Fruit fly (Drosophila melanogaster): ENCODE data around the gene CG42564.
A peak's percentile ranks its signal among the peaks of the same experiment; 100 is the strongest.

Gene CG42564

DNA sequence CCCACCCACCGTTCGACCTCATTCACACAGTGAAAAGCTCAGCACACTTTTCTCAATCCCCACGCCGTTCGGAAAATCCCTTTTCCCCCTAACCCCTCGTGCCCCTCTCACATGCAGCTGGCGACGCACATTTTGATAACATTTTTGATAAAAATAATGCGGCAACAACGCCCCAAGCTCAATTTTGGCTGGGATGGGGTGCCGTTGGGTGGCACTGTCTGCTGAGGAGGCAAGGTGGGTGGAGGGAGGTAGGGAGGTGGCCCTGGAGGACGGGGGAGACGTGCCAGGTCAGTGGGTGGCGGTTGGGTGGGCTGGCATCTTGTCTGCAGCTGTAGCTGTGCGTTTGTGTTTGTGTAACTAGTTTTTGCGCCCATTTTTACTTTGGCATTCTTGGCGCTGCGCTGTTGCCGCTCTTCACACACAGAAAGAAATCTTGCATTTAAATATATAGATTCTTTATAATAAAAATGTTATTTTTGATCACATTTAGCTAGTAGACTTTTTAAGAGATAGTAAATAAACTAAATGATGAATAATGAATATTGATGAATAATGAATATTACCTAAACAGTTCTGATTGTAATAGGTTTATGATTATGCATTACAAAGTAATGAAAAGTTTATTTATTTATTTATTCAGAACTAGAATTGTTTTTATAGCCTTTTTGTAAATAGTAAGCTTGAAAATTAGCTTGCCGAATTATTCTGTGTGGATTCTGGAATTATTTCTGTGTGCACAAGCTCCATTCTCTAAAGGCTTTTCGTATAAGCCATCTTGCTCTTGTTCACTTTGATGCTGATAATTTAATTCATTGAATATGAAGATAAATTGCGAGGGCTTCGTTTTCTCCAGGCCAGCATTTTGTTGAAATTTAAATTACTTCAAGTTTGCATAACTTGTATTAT is 40.4 kb downstream of the CG42564 start (continued):
- TF ChIP-seq Oli (tag; optimal IDR thresholded peaks at IDR 0.05): peak; percentile 32
- no peak for TF ChIP-seq ato (GFP tag; IDR thresholded peaks at IDR 0.05; ENCODE audit: partially characterized antibody)
- peak; percentile 21 for TF ChIP-seq CG7987 (GFP tag; optimal IDR thresholded peaks at IDR 0.05)
- peak; percentile 28 for TF ChIP-seq CG18599 (GFP tag; optimal IDR thresholded peaks at IDR 0.05)
- TF ChIP-seq CG2678 (tag; optimal IDR thresholded peaks at IDR 0.05): peak; percentile 71
- no peak for TF ChIP-seq Poxn (GFP tag; IDR thresholded peaks at IDR 0.05)
- no peak for TF ChIP-seq Nf-YC (tag; optimal IDR thresholded peaks at IDR 0.05)
- TF ChIP-seq gcm (GFP tag; optimal IDR thresholded peaks at IDR 0.05): no peak
- no peak for TF ChIP-seq CG6813 (GFP tag; optimal IDR thresholded peaks at IDR 0.05)
- TF ChIP-seq sd (tag; optimal IDR thresholded peaks at IDR 0.05): peak; percentile 61
- TF ChIP-seq lilli (GFP tag; optimal IDR thresholded peaks at IDR 0.05): peak; percentile 6
- TF ChIP-seq TFAM (GFP tag; optimal IDR thresholded peaks at IDR 0.05): no peak
- peak; percentile 53 for TF ChIP-seq Meics (GFP tag; optimal IDR thresholded peaks at IDR 0.05)
- peak; percentile 90 for TF ChIP-seq CG12769 (tag; optimal IDR thresholded peaks at IDR 0.05)
- TF ChIP-seq nerfin-2 (GFP tag; IDR thresholded peaks at IDR 0.05; ENCODE audit: partially characterized antibody): 0 out of 2 replicates have a peak, but pooled peaks have one; percentile 26
- TF ChIP-seq vvl (GFP tag; IDR thresholded peaks at IDR 0.05): peak; percentile 35; the same call in 1 of the 2 replicates
- no peak for TF ChIP-seq YL-1 (GFP tag; optimal IDR thresholded peaks at IDR 0.05)
- TF ChIP-seq p53 (GFP tag; optimal IDR thresholded peaks at IDR 0.05): no peak
- peak; percentile 19 for TF ChIP-seq Hr3 (GFP tag; optimal IDR thresholded peaks at IDR 0.05)
- peak; percentile 52; the same call in 1 of the 2 replicates for TF ChIP-seq Ptx1 (GFP tag; IDR thresholded peaks at IDR 0.05)
- TF ChIP-seq knrl (GFP tag; IDR thresholded peaks at IDR 0.05; ENCODE audit: partially characterized antibody): no peak
- TF ChIP-seq ham (GFP tag; IDR thresholded peaks at IDR 0.05): no peak
- TF ChIP-seq CG32532 (GFP tag; IDR thresholded peaks at IDR 0.05): no peak
- TF ChIP-seq chm (GFP tag; IDR thresholded peaks at IDR 0.05): no peak
- TF ChIP-seq PHDP (tag; optimal IDR thresholded peaks at IDR 0.05): peak; percentile 45
- no peak for TF ChIP-seq CG14441 (GFP tag; IDR thresholded peaks at IDR 0.05)
- no peak for TF ChIP-seq CG4617 (GFP tag; optimal IDR thresholded peaks at IDR 0.05; ENCODE audit: borderline replicate concordance)
- peak; percentile 64 for TF ChIP-seq grn (GFP tag; optimal IDR thresholded peaks at IDR 0.05)
- TF ChIP-seq CG2875 (GFP tag; optimal IDR thresholded peaks at IDR 0.05): no peak
- no peak for TF ChIP-seq NFAT (GFP tag; IDR thresholded peaks at IDR 0.05)
- peak; percentile 22 for TF ChIP-seq BtbVII (GFP tag; optimal IDR thresholded peaks at IDR 0.05)
- TF ChIP-seq HLH54F (GFP tag; optimal IDR thresholded peaks at IDR 0.05): no peak
- TF ChIP-seq CG16813 (GFP tag; IDR thresholded peaks at IDR 0.05; ENCODE audit: partially characterized antibody): no peak
- peak; percentile 98 for TF ChIP-seq crol (GFP tag; IDR thresholded peaks at IDR 0.05)
- TF ChIP-seq CG32767 (GFP tag; IDR thresholded peaks at IDR 0.05): no peak
- peak; percentile 28 for TF ChIP-seq CG13296 (GFP tag; optimal IDR thresholded peaks at IDR 0.05)
- TF ChIP-seq CG16863 (GFP tag; optimal IDR thresholded peaks at IDR 0.05): no peak
- no peak for TF ChIP-seq ro (GFP tag; IDR thresholded peaks at IDR 0.05)
- TF ChIP-seq wek (GFP tag; optimal IDR thresholded peaks at IDR 0.05): no peak
- no peak for TF ChIP-seq CG3838 (GFP tag; optimal IDR thresholded peaks at IDR 0.05)
- peak; percentile 53 for TF ChIP-seq grau (tag; optimal IDR thresholded peaks at IDR 0.05)
- 0 out of 2 replicates have a peak, but pooled peaks have one; percentile 8 for TF ChIP-seq CG14667 (GFP tag; IDR thresholded peaks at IDR 0.05)
- TF ChIP-seq kay (GFP tag; optimal IDR thresholded peaks at IDR 0.05): no peak
- no peak for TF ChIP-seq CG16815 (GFP tag; optimal IDR thresholded peaks at IDR 0.05)
- TF ChIP-seq slou (GFP tag; optimal IDR thresholded peaks at IDR 0.05): peak; percentile 27
- no peak for TF ChIP-seq E2f2 (GFP tag; IDR thresholded peaks at IDR 0.05)
- TF ChIP-seq CG3995 (GFP tag; optimal IDR thresholded peaks at IDR 0.05): no peak
- peak; percentile 55 for TF ChIP-seq CG30403 (GFP tag; optimal IDR thresholded peaks at IDR 0.05)

Data from whole organism, embryonic.